Fruit fly (Drosophila melanogaster) ovary, adult (tissue): ENCODE results near the gene Tango1.

Source experiments
- CG17801 ChIP-seq: fragments of 200-800 bp; optimal IDR thresholded peaks from 2 replicates; lab custom pipeline; 2019; ENCODE audit warnings: missing biosample characterization, mild to moderate bottlenecking, missing genetic modification characterization, moderate library complexity; ENCODE audit not compliant: partially characterized antibody

Gene Tango1

dm6 chr2L:6647103-6647711 is 2.0 kb upstream of the Tango1 start:
- TF ChIP-seq CG17801 (GFP tag; lab: Kevin White, UChicago): peak; percentile 92

DNA sequence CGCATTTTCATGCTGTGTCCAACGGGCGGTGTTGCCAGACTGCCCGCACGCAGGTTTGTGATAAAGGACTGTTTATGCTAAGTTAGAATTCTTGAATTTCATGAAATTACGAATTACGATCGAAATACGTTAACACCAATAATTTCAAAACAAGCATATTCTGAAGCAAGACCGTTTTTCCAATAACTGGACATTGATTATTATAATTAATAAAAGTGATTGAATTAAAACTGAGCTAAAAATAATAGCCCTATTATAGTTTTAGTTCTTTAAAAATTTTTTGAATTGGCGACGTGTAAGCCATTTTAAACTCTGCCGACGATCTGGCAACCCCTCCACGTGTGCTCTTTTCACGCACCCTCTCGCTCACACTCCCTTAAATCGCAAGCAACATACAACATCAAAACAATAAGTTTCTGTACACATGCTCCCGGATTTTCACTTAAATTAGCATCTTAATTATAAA is 992 bp upstream of the Tango1 start:
- peak; percentile 90 for TF ChIP-seq CG17801 (GFP tag; lab: Kevin White, UChicago)

- no peak for TF ChIP-seq CG17801 (GFP tag; lab: Kevin White, UChicago)
Observed at dm6 chr2L:6656264-6656676, 7.1 kb downstream of the Tango1 start, which contains the start of gene CG31633. Gene CG31633 (minus strand): TSS chr2L:6656321.

- TF ChIP-seq CG17801 (GFP tag; lab: Kevin White, UChicago): no peak
Observed at dm6 chr2L:6657969-6658748, 9.0 kb downstream of the Tango1 start, which contains the start of the genes CG31636 and Ube4A. Gene CG31636 (minus strand): TSS chr2L:6658152. Gene Ube4A (plus strand): TSS chr2L:6658517.

- no peak for TF ChIP-seq CG17801 (GFP tag; lab: Kevin White, UChicago)
Observed at dm6 chr2L:6663562-6664051, 14.4 kb downstream of the Tango1 start, which contains the start of the genes CG13771, CG34310 and cup. Gene CG13771 (minus strand): TSS chr2L:6663612. Gene CG34310 (plus strand): TSS chr2L:6663664. Gene cup (plus strand): TSS chr2L:6663664.

- peak; percentile 39 for TF ChIP-seq CG17801 (GFP tag; lab: Kevin White, UChicago)
Observed at dm6 chr2L:6667719-6668325, 18.6 kb downstream of the Tango1 start, which contains the start of gene Galt. Gene Galt (minus strand): TSS chr2L:6668033.

- no peak for TF ChIP-seq CG17801 (GFP tag; lab: Kevin White, UChicago)
Observed at dm6 chr2L:6671409-6671808, 22.2 kb downstream of the Tango1 start.

- TF ChIP-seq CG17801 (GFP tag; lab: Kevin White, UChicago): peak; percentile 76
Observed at dm6 chr2L:6673211-6674012, 24.2 kb downstream of the Tango1 start, which contains the start of gene Spn27A. Gene Spn27A (minus strand): TSS chr2L:6673347.

dm6 chr2L:6676535-6676934 is 27.3 kb downstream of the Tango1 start, which contains the start of gene cort:
Gene cort (minus strand): TSS chr2L:6676635.
- TF ChIP-seq CG17801 (GFP tag; lab: Kevin White, UChicago): peak; percentile 3

DNA sequence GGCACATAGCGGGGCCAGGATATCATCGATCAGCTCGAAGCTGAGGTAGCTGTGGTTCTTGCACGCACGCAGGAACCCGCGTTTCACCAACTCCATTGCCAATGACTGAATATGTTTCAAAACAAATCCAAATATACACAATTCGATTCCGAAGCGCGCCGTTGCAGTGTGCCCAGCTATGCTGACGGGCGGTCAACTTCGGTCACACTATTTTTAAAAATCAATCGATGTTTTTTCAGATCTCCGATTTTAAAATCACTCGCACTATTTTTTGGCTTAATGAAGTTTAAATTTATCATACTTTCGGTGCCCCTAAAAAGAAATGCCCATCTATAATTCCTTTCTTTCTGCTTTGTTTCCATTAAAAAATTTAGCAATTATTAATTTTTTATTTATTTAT is 28.3 kb downstream of the Tango1 start, which contains the start of gene Nse1:
Gene Nse1, minus strand, starts transcription at position 173 of the 400 bp plus-strand sequence.
- TF ChIP-seq CG17801 (GFP tag; lab: Kevin White, UChicago): no peak

DNA sequence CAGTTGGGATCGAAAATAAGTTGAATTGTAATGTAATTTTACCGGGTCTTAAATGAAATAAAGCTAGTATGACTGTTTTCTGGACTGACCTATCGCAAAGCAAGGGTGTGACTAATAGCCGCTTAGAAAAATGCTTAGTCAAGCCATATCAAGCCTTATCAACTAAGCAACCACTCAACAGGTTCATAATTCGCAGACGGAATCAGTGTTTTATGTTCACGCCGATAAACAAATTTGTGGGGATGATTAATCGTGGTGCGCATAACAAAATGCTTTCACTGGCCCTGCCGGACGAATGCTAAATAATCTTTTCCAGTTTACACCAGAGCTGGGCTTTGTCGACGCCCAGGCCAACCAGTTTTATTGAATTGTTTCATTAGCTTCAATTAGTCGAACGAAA is 33.7 kb downstream of the Tango1 start:
- no peak for TF ChIP-seq CG17801 (GFP tag; lab: Kevin White, UChicago)

- peak; percentile 70 for TF ChIP-seq CG17801 (GFP tag; lab: Kevin White, UChicago)
Observed at dm6 chr2L:6683992-6684882, 35.0 kb downstream of the Tango1 start, which contains the start of gene Nhe3. Gene Nhe3 (minus strand): TSS chr2L:6684364.

DNA sequence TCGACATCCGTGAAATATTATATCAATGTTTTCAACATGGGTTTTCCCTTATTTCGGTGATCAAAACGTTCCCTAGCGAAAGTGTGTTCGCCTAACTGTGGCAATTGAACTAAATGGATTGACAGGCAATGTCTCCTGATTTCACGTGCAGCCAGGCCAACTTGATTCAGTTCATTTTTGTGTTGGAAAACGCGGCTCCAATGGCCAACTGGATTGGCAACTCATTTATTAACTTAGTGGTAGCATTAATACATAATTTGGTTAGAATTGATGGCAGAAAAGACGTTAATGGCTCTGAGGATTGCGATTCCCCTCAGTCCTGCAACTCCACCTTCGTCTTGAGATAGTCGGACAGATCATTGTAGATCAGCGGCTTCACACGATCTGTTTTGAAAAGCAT is 37.4 kb downstream of the Tango1 start, which contains the start of gene CG11327:
Gene CG11327, minus strand, starts transcription at position 101 of the 400 bp plus-strand sequence.
- no peak for TF ChIP-seq CG17801 (GFP tag; lab: Kevin White, UChicago)
